Comparison of ENCODE assay signal across 3 fruit fly cellular contexts in the genomic region with DNA sequence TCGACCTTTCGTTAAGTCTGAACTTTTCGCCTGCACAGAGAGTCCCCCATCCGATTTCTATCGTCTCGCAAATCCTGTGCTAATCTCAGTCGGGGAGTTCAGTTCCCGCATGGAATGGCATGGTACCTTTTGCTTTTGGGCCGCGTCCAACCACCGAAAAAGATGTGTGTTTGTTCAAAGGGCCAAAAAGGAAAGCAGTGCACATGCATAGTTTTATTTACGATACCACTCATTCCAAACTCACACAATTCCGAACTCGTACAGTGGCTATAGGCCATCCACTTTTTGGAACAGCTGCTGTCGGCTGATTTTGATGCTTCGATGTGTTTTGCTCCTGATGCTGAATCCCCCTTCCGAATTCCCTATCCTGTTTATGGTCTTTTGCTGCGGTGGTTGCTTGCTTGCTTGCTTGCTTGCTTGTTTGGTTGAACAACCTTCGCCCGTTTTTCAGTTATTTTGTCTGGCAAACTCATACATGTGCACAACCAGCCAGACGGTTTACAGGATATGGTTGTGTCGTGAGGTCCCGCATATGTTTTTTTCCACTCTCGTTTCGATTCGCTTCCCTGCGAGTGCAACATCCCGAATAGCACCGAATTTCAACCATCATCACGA.
TF ChIP-seq lines count a peak whose summit lies in the region.

No protein-coding gene starts in this region.

- TF ChIP-seq CTCF in whole organism, embryonic (GFP tag; optimal IDR thresholded peaks at IDR 0.05; lab: Kevin White, UChicago): no peak

TF ChIP-seq in whole organism, embryonic, 481 proteins besides CTCF, POLR2A, EP300 and RAD21 (continues in another document):
- TF ChIP-seq Fer3 (tag; optimal IDR thresholded peaks at IDR 0.05; lab: Kevin White, UChicago) (no peak), Aef1 (GFP tag; IDR thresholded peaks at IDR 0.05; lab: Robert Waterston, UW) (no peak), Hr3 (GFP tag; optimal IDR thresholded peaks at IDR 0.05; lab: Kevin White, UChicago) (no peak), kah (GFP tag; optimal IDR thresholded peaks at IDR 0.05; lab: Kevin White, UChicago) (peak; percentile 5), Doc2 (GFP tag; IDR thresholded peaks at IDR 0.05; lab: Robert Waterston, UW) (no peak), Mes4 (GFP tag; optimal IDR thresholded peaks at IDR 0.05; lab: Kevin White, UChicago) (no peak), wek (GFP tag; optimal IDR thresholded peaks at IDR 0.05; lab: Kevin White, UChicago) (no peak), Side (GFP tag; optimal IDR thresholded peaks at IDR 0.05; lab: Kevin White, UChicago) (no peak), CG15601 (tag; optimal IDR thresholded peaks at IDR 0.05; lab: Kevin White, UChicago) (peak; percentile 2), oc (tag; optimal IDR thresholded peaks at IDR 0.05; lab: Kevin White, UChicago) (peak; percentile 52), cg (GFP tag; optimal IDR thresholded peaks at IDR 0.05; lab: Kevin White, UChicago) (peak; percentile 34), D (optimal IDR thresholded peaks at IDR 0.05; lab: Kevin White, UChicago) (peak; percentile 77), D (GFP tag; optimal IDR thresholded peaks at IDR 0.05; lab: Kevin White, UChicago) (no peak), D19A (tag; optimal IDR thresholded peaks at IDR 0.05; lab: Kevin White, UChicago) (peak; percentile 12), CG15514 (GFP tag; optimal IDR thresholded peaks at IDR 0.05; lab: Kevin White, UChicago) (no peak), ATbp (GFP tag; optimal IDR thresholded peaks at IDR 0.05; lab: Kevin White, UChicago) (no peak), Med (GFP tag; lab: Kevin White, UChicago) (peak; percentile 28), cad (GFP tag; optimal IDR thresholded peaks at IDR 0.05; lab: Kevin White, UChicago) (peak; percentile 34), CG31365 (tag; optimal IDR thresholded peaks at IDR 0.05; lab: Kevin White, UChicago) (peak; percentile 39), CG15269 (tag; optimal IDR thresholded peaks at IDR 0.05; lab: Kevin White, UChicago) (no peak), nerfin-1 (tag; optimal IDR thresholded peaks at IDR 0.05; lab: Kevin White, UChicago) (peak; percentile 38), Camta (GFP tag; optimal IDR thresholded peaks at IDR 0.05; lab: Kevin White, UChicago) (no peak), sqz (GFP tag; optimal IDR thresholded peaks at IDR 0.05; lab: Kevin White, UChicago) (peak; percentile 20), usp (GFP tag; optimal IDR thresholded peaks at IDR 0.05; lab: Kevin White, UChicago) (no peak), CG15479 (GFP tag; optimal IDR thresholded peaks at IDR 0.05; lab: Kevin White, UChicago) (peak; percentile 4), CG33213 (GFP tag; optimal IDR thresholded peaks at IDR 0.05; lab: Kevin White, UChicago) (no peak), bbx (GFP tag; IDR thresholded peaks at IDR 0.05; lab: Robert Waterston, UW; ENCODE audit: partially characterized antibody) (no peak), row (GFP tag; IDR thresholded peaks at IDR 0.05; lab: Robert Waterston, UW) (no peak), Deaf1 (tag; optimal IDR thresholded peaks at IDR 0.05; lab: Kevin White, UChicago) (peak; percentile 6)

TF ChIP-seq in whole organism, pupa, 21 proteins besides CTCF, POLR2A, EP300 and RAD21:
- peak; percentile 75 for TF ChIP-seq EcR (GFP tag; optimal IDR thresholded peaks at IDR 0.05; lab: Kevin White, UChicago)
- TF ChIP-seq CG34367 (tag; optimal IDR thresholded peaks at IDR 0.05; lab: Kevin White, UChicago): no peak

TF ChIP-seq in whole organism, wandering third instar larva, 38 proteins besides CTCF, POLR2A, EP300 and RAD21:
- TF ChIP-seq Mio (GFP tag; optimal IDR thresholded peaks at IDR 0.05; lab: Kevin White, UChicago) (no peak), psq (GFP tag; optimal IDR thresholded peaks at IDR 0.05; lab: Kevin White, UChicago) (peak; percentile 14), woc (GFP tag; optimal IDR thresholded peaks at IDR 0.05; lab: Kevin White, UChicago) (peak; percentile 61)
